Worm (Caenorhabditis elegans) whole organism, L4 larva: ENCODE results near the gene tbc-7.
A peak's percentile ranks its signal among the peaks of the same experiment; 100 is the strongest.

Experiments
- F26F4.8 ChIP-seq: fragments of 200-800 bp; sonication (Bioruptor generic); conservative IDR thresholded peaks from 2 replicates; pipeline ENCODE4 v1.3.6; 2022; ENCODE audit warnings: missing genetic modification characterization, missing compliant biosample characterization
- F49E8.2 ChIP-seq: sonication (generic microtip); optimal IDR thresholded peaks from 2 replicates; lab custom pipeline; 2016; ENCODE audit warnings: missing compliant biosample characterization, mild to moderate bottlenecking, missing genetic modification characterization, borderline replicate concordance
- R02D3.7 ChIP-seq: fragments of 150-350 bp; sonication (generic microtip); optimal IDR thresholded peaks from 3 replicates; lab custom pipeline; 2014; ENCODE audit warnings: missing biosample characterization, missing genetic modification characterization
- T20F7.1 ChIP-seq: fragments of 200-800 bp; sonication (Bioruptor generic); optimal IDR thresholded peaks from 2 replicates; lab custom pipeline; 2018; ENCODE audit warnings: mild to moderate bottlenecking, missing genetic modification characterization, missing compliant biosample characterization
- Y5F2A.4 ChIP-seq: fragments of 200-800 bp; sonication (Bioruptor generic); optimal IDR thresholded peaks from 2 replicates; lab custom pipeline; 2018; ENCODE audit warnings: mild to moderate bottlenecking, missing genetic modification characterization, missing compliant biosample characterization
- aha-1 ChIP-seq: fragments of 150-350 bp; peaks from one replicate; lab custom pipeline; 2014; ENCODE audit warnings: missing biosample characterization, missing genetic modification characterization
- aly-2 ChIP-seq: sonication (generic microtip); optimal IDR thresholded peaks from 2 replicates; lab custom pipeline; 2018; ENCODE audit warnings: missing biosample characterization, missing genetic modification characterization
- arid-1 ChIP-seq: fragments of 200-800 bp; sonication (Bioruptor generic); conservative IDR thresholded peaks from 2 replicates; pipeline ENCODE4 v1.3.6; 2022; ENCODE audit warnings: missing genetic modification reagents, missing genetic modification characterization, missing compliant biosample characterization
- ceh-20 ChIP-seq: fragments of 200-800 bp; sonication (Bioruptor generic); IDR thresholded peaks from 2 replicates; pipeline ENCODE4 v1.3.6; 2022; ENCODE audit warnings: missing genetic modification reagents, missing genetic modification characterization, missing compliant biosample characterization
- ceh-28 ChIP-seq: fragments of 150-350 bp; optimal IDR thresholded peaks from 2 replicates; lab custom pipeline; 2014; ENCODE audit warnings: missing biosample characterization, missing genetic modification reagents, missing genetic modification characterization
- ceh-82 ChIP-seq: sonication (generic microtip); optimal IDR thresholded peaks from 2 replicates; lab custom pipeline; 2017; ENCODE audit warnings: missing biosample characterization, missing genetic modification characterization
- ces-1 ChIP-seq: fragments of 150-350 bp; sonication (generic microtip); optimal IDR thresholded peaks from 4 replicates; lab custom pipeline; 2014; ENCODE audit warnings: missing biosample characterization, missing genetic modification reagents, missing genetic modification characterization
- ctbp-1 ChIP-seq: fragments of 200-800 bp; sonication (Bioruptor generic); IDR thresholded peaks from 2 replicates; pipeline ENCODE4 v1.3.6; 2022; ENCODE audit warnings: missing genetic modification reagents, missing genetic modification characterization, missing compliant biosample characterization
- daf-8 ChIP-seq: fragments of 200-800 bp; sonication (Bioruptor generic); IDR thresholded peaks from 2 replicates; pipeline ENCODE4 v1.3.6; 2022; ENCODE audit warnings: missing genetic modification characterization, missing compliant biosample characterization
- dmd-6 ChIP-seq: fragments of 200-800 bp; sonication (Bioruptor generic); IDR thresholded peaks from 2 replicates; pipeline ENCODE4 v1.3.6; 2022; ENCODE audit warnings: missing genetic modification reagents, missing genetic modification characterization, missing compliant biosample characterization
- dmd-8 ChIP-seq: fragments of 200-800 bp; sonication (Bioruptor generic); IDR thresholded peaks from 2 replicates; pipeline ENCODE4 v1.3.6; 2022; ENCODE audit warnings: missing genetic modification characterization, missing compliant biosample characterization
- dpl-1 ChIP-seq: fragments of 150-350 bp; optimal IDR thresholded peaks from 2 replicates; lab custom pipeline; 2014; ENCODE audit warnings: missing biosample characterization, missing genetic modification reagents, missing genetic modification characterization
- duxl-1 ChIP-seq: sonication (generic microtip); optimal IDR thresholded peaks from 2 replicates; lab custom pipeline; 2016; ENCODE audit warnings: mild to moderate bottlenecking, missing genetic modification characterization, moderate library complexity, missing compliant biosample characterization; ENCODE audit not compliant: poor library complexity
- dve-1 ChIP-seq: sonication (generic microtip); optimal IDR thresholded peaks from 2 replicates; lab custom pipeline; 2017; ENCODE audit warnings: antibody characterized with exemption, mild to moderate bottlenecking, missing genetic modification characterization, missing compliant biosample characterization; ENCODE audit not compliant: insufficient read depth
- egl-43 ChIP-seq: fragments of 200-800 bp; sonication (Bioruptor generic); IDR thresholded peaks from 2 replicates; pipeline ENCODE4 v1.3.6; 2022; ENCODE audit warnings: missing genetic modification reagents, missing genetic modification characterization, missing compliant biosample characterization
- fos-1 ChIP-seq: fragments of 150-350 bp; optimal IDR thresholded peaks from 2 replicates; lab custom pipeline; 2014; ENCODE audit warnings: missing biosample characterization, missing genetic modification characterization
- gei-8 ChIP-seq: fragments of 200-800 bp; sonication (Bioruptor generic); optimal IDR thresholded peaks from 2 replicates; lab custom pipeline; 2018; ENCODE audit warnings: mild to moderate bottlenecking, missing genetic modification characterization, missing compliant biosample characterization
- hif-1 ChIP-seq, 2 experiments: sonication (generic microtip); optimal IDR thresholded peaks; 2 replicates each; lab custom pipeline; 2016 to 2017; ENCODE audit warnings: missing compliant biosample characterization in 2 of 2, missing genetic modification characterization in 2 of 2, missing genetic modification reagents in 2 of 2, missing genotype in 2 of 2, mild to moderate bottlenecking in 1 of 2
- hlh-11 ChIP-seq: fragments of 200-800 bp; sonication (Bioruptor generic); optimal IDR thresholded peaks from 2 replicates; lab custom pipeline; 2018; ENCODE audit warnings: mild to moderate bottlenecking, missing genetic modification characterization, missing compliant biosample characterization
- hlh-30 ChIP-seq: sonication (generic microtip); optimal IDR thresholded peaks from 2 replicates; lab custom pipeline; 2017; ENCODE audit warnings: antibody characterized with exemption, mild to moderate bottlenecking, missing genetic modification characterization, missing compliant biosample characterization; ENCODE audit not compliant: insufficient read depth
- hmg-1.1 ChIP-seq: fragments of 200-800 bp; sonication (Bioruptor generic); IDR thresholded peaks from 2 replicates; pipeline ENCODE4 v1.3.6; 2022; ENCODE audit warnings: missing genetic modification reagents, missing genetic modification characterization, missing compliant biosample characterization
- lin-1 ChIP-seq: fragments of 200-800 bp; sonication (Bioruptor generic); IDR thresholded peaks from 2 replicates; pipeline ENCODE4 v1.3.6; 2022; ENCODE audit warnings: missing genetic modification reagents, missing genetic modification characterization, missing compliant biosample characterization
- lin-15B ChIP-seq: fragments of 150-350 bp; sonication (generic microtip); optimal IDR thresholded peaks from 3 replicates; lab custom pipeline; 2014; ENCODE audit warnings: missing biosample characterization, missing genetic modification characterization
- lin-29 ChIP-seq: fragments of 200-800 bp; sonication (Bioruptor generic); IDR thresholded peaks from 2 replicates; pipeline ENCODE4 v1.3.6; 2022; ENCODE audit warnings: missing genetic modification reagents, missing genetic modification characterization, missing compliant biosample characterization
- lin-38 ChIP-seq: fragments of 200-800 bp; sonication (Bioruptor generic); IDR thresholded peaks from 2 replicates; pipeline ENCODE4 v1.3.6; 2022; ENCODE audit warnings: missing genetic modification reagents, missing genetic modification characterization, missing compliant biosample characterization
- lsy-2 ChIP-seq, 2 experiments: fragments of 150-350 bp in 1 of 2; sonication (generic microtip) in 1 of 2; optimal IDR thresholded peaks; 2 replicates each; lab custom pipeline; 2014 to 2017; ENCODE audit warnings: missing biosample characterization in 2 of 2, missing genetic modification characterization in 2 of 2
- madf-5 ChIP-seq, 2 experiments: fragments of 200-800 bp; sonication (Bioruptor generic); IDR thresholded peaks; 2 replicates each; pipeline ENCODE4 v1.3.6; 2022; ENCODE audit warnings: missing compliant biosample characterization in 2 of 2, missing genetic modification characterization in 2 of 2
- madf-9 ChIP-seq: fragments of 200-800 bp; sonication (Bioruptor generic); conservative IDR thresholded peaks from 2 replicates; pipeline ENCODE4 v1.3.6; 2022; ENCODE audit warnings: missing genetic modification reagents, missing genetic modification characterization, missing compliant biosample characterization
- nhr-10 ChIP-seq: fragments of 150-350 bp; optimal IDR thresholded peaks from 2 replicates; lab custom pipeline; 2014; ENCODE audit warnings: missing biosample characterization, missing genetic modification characterization
- nhr-102 ChIP-seq: sonication (generic microtip); optimal IDR thresholded peaks from 2 replicates; lab custom pipeline; 2016; ENCODE audit warnings: mild to moderate bottlenecking, missing genetic modification characterization, moderate library complexity, missing compliant biosample characterization
- nhr-11 ChIP-seq: fragments of 150-350 bp; optimal IDR thresholded peaks from 2 replicates; lab custom pipeline; 2014; ENCODE audit warnings: missing biosample characterization, missing genetic modification characterization
- nhr-237 ChIP-seq: sonication (generic microtip); optimal IDR thresholded peaks from 2 replicates; lab custom pipeline; 2017; ENCODE audit warnings: missing biosample characterization, missing genetic modification characterization
- nhr-28 ChIP-seq: fragments of 150-350 bp; optimal IDR thresholded peaks from 2 replicates; lab custom pipeline; 2014; ENCODE audit warnings: missing biosample characterization, missing genetic modification characterization
- nhr-48 ChIP-seq: sonication (generic microtip); optimal IDR thresholded peaks from 2 replicates; lab custom pipeline; 2016; ENCODE audit warnings: mild to moderate bottlenecking, missing genetic modification characterization, missing compliant biosample characterization
- pha-4 ChIP-seq, 2 experiments: fragments of 150-350 bp in 1 of 2; fragments of 200-800 bp in 1 of 2; sonication (Bioruptor generic) in 1 of 2; IDR thresholded peaks in 1 of 2; optimal IDR thresholded peaks in 1 of 2; 2 replicates each; pipeline versions ENCODE4 v1.3.6 to Lab custom; 2014 to 2022; ENCODE audit warnings: missing genetic modification characterization in 2 of 2, missing genetic modification reagents in 2 of 2, missing biosample characterization in 1 of 2, missing compliant biosample characterization in 1 of 2
- pqm-1 ChIP-seq: sonication (generic microtip); optimal IDR thresholded peaks from 2 replicates; lab custom pipeline; 2017; ENCODE audit warnings: missing biosample characterization, missing genetic modification characterization
- set-16 ChIP-seq: fragments of 200-800 bp; sonication (Bioruptor generic); IDR thresholded peaks from 2 replicates; pipeline ENCODE4 v1.3.6; 2022; ENCODE audit warnings: missing genetic modification reagents, missing genetic modification characterization, missing compliant biosample characterization
- snpc-1.2 ChIP-seq: fragments of 200-800 bp; sonication (Bioruptor generic); IDR thresholded peaks from 2 replicates; pipeline ENCODE4 v1.3.6; 2022; ENCODE audit warnings: missing genetic modification reagents, missing genetic modification characterization, missing compliant biosample characterization
- tra-1 ChIP-seq: fragments of 200-800 bp; sonication (Bioruptor generic); IDR thresholded peaks from 2 replicates; pipeline ENCODE4 v1.3.6; 2022; ENCODE audit warnings: missing genetic modification reagents, missing genetic modification characterization, missing compliant biosample characterization
- unc-130 ChIP-seq: sonication (generic microtip); optimal IDR thresholded peaks from 2 replicates; lab custom pipeline; 2016; ENCODE audit warnings: missing genetic modification reagents, missing genetic modification characterization, missing compliant biosample characterization
- unc-62 ChIP-seq, 3 experiments: fragments of 150-350 bp in 1 of 3; sonication (generic microtip); optimal IDR thresholded peaks in 2 of 3; peaks in 1 of 3; 1 replicate in 1 of 3; 2 replicates in 2 of 3; lab custom pipeline; 2014 to 2017; ENCODE audit warnings: missing biosample characterization in 3 of 3, missing genetic modification characterization in 3 of 3, missing genetic modification reagents in 3 of 3, missing genotype in 1 of 3
- vab-7 ChIP-seq: fragments of 200-800 bp; sonication (Bioruptor generic); IDR thresholded peaks from 2 replicates; pipeline ENCODE4 v1.3.6; 2022; ENCODE audit warnings: missing genetic modification reagents, missing genetic modification characterization, missing compliant biosample characterization
- zag-1 ChIP-seq: fragments of 150-350 bp; optimal IDR thresholded peaks from 2 replicates; lab custom pipeline; 2014; ENCODE audit warnings: missing biosample characterization, missing genetic modification characterization
- zip-2 ChIP-seq: fragments of 150-350 bp; optimal IDR thresholded peaks from 2 replicates; lab custom pipeline; 2014; ENCODE audit warnings: missing biosample characterization, missing genetic modification characterization
- ztf-11 ChIP-seq: fragments of 150-350 bp; optimal IDR thresholded peaks from 2 replicates; lab custom pipeline; 2014; ENCODE audit warnings: missing biosample characterization, missing genetic modification characterization
- ztf-7 ChIP-seq: fragments of 150-350 bp; optimal IDR thresholded peaks from 2 replicates; lab custom pipeline; 2014; ENCODE audit warnings: missing biosample characterization, missing genetic modification characterization

The tbc-7 gene

DNA sequence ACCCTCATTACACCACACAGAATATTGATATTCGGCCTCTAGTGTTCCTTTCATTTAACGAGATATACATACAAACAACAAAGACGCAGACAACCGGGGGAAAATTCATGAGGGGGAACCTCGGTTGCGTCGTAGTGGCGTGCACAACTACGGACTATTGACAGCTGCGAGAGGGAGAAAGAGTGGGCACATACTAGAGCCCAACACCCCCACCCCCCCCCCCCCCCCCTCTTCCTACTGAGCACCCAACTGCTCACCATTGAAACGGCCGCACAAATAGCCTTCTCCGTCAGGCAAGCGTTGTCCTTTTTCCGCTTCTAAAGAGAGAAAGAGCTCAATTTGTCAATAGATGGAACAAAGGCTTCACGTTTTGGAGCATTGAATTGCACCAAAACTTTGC lies 6.1 kb downstream of the tbc-7 start:
- no peak for TF ChIP-seq nhr-48 (tag; lab: Kevin White, UChicago)
- TF ChIP-seq nhr-102 (tag; lab: Kevin White, UChicago): no peak
- TF ChIP-seq arid-1 (GFP tag; lab: Robert Waterston, UW): no peak
- peak; percentile 85; the same call in 1 of the 2 replicates for TF ChIP-seq set-16 (GFP tag; lab: Robert Waterston, UW)
- TF ChIP-seq ceh-28 (tag; lab: Kevin White, UChicago): no peak
- no peak for TF ChIP-seq dpl-1 (GFP tag; lab: Kevin White, UChicago)
- peak; percentile 42; the same call in 1 of the 2 replicates for TF ChIP-seq ctbp-1 (GFP tag; lab: Robert Waterston, UW)
- no peak for TF ChIP-seq zip-2 (tag; lab: Kevin White, UChicago)
- no peak for TF ChIP-seq nhr-11 (tag; lab: Kevin White, UChicago)
- TF ChIP-seq vab-7: no peak
- TF ChIP-seq F26F4.8: no peak
- TF ChIP-seq pha-4 (GFP tag; IDR thresholded peaks at IDR 0.05; lab: Robert Waterston, UW): peak; percentile 43; the same call in 1 of the 2 replicates
- TF ChIP-seq pha-4 (tag; optimal IDR thresholded peaks at IDR 0.05; lab: Kevin White, UChicago): no peak
- TF ChIP-seq lsy-2 (tag; optimal IDR thresholded peaks at IDR 0.05; lab: Kevin White, UChicago): no peak
- TF ChIP-seq nhr-237 (tag; lab: Kevin White, UChicago): no peak
- TF ChIP-seq duxl-1: no peak
- no peak for TF ChIP-seq fos-1 (tag; lab: Kevin White, UChicago)
- no peak for TF ChIP-seq daf-8 (GFP tag; lab: Robert Waterston, UW)
- TF ChIP-seq snpc-1.2: no peak
- no peak for TF ChIP-seq ces-1 (GFP tag; lab: Kevin White, UChicago)
- no peak for TF ChIP-seq R02D3.7 (tag; lab: Kevin White, UChicago)
- 0 out of 2 replicates have a peak, but pooled peaks have one; percentile 24 for TF ChIP-seq tra-1 (GFP tag; lab: Robert Waterston, UW)
- TF ChIP-seq dmd-6 (GFP tag; lab: Robert Waterston, UW): no peak
- no peak for TF ChIP-seq ztf-7 (tag; lab: Kevin White, UChicago)
- TF ChIP-seq aly-2 (tag; lab: Kevin White, UChicago): no peak
- no peak for TF ChIP-seq ceh-82 (tag; lab: Kevin White, UChicago)
- TF ChIP-seq madf-5 (GFP tag; IDR thresholded peaks at IDR 0.05; lab: Robert Waterston, UW): no peak
- no peak for TF ChIP-seq aha-1 (tag; lab: Kevin White, UChicago)
- TF ChIP-seq lin-38: no peak
- no peak for TF ChIP-seq lin-29
- TF ChIP-seq nhr-10 (tag; lab: Kevin White, UChicago): no peak
- peak in 1 of 2 experiments; percentile 17 for TF ChIP-seq hif-1 (tag; optimal IDR thresholded peaks at IDR 0.05; lab: Kevin White, UChicago)
- TF ChIP-seq hlh-30 (tag; lab: Kevin White, UChicago): peak; percentile 11
- TF ChIP-seq pqm-1 (tag; lab: Kevin White, UChicago): no peak
- TF ChIP-seq gei-8: no peak
- TF ChIP-seq dmd-8 (GFP tag; lab: Robert Waterston, UW): no peak
- TF ChIP-seq unc-130 (GFP tag; lab: Kevin White, UChicago): no peak
- no peak for TF ChIP-seq ceh-20 (GFP tag; lab: Robert Waterston, UW)
- TF ChIP-seq lin-15B: no peak
- no peak for TF ChIP-seq zag-1 (tag; lab: Kevin White, UChicago)
- TF ChIP-seq hmg-1.1 (GFP tag; lab: Robert Waterston, UW): peak; percentile 80
- peak in 1 of 2 experiments; percentile 42 for TF ChIP-seq unc-62 (GFP tag; optimal IDR thresholded peaks at IDR 0.05 in 1 of 2; lab: Kevin White, UChicago)
- no peak for TF ChIP-seq unc-62 (tag; optimal IDR thresholded peaks at IDR 0.05; lab: Kevin White, UChicago)
- TF ChIP-seq hlh-11 (tag; lab: Kevin White, UChicago): peak; percentile 50
- TF ChIP-seq dve-1 (tag; lab: Kevin White, UChicago): no peak
- no peak for TF ChIP-seq egl-43 (GFP tag; lab: Robert Waterston, UW)
- TF ChIP-seq nhr-28: no peak
- TF ChIP-seq F49E8.2 (tag; lab: Kevin White, UChicago): no peak
- TF ChIP-seq lin-1 (GFP tag; lab: Robert Waterston, UW): no peak
- no peak for TF ChIP-seq madf-9 (GFP tag; lab: Robert Waterston, UW)
- TF ChIP-seq Y5F2A.4: no peak
- TF ChIP-seq T20F7.1: no peak
- no peak for TF ChIP-seq ztf-11 (tag; lab: Kevin White, UChicago)
